Fruit fly (Drosophila melanogaster) whole organism, embryonic: ENCODE results near the gene CG32801.

ENCODE experiments used
- Ada2b ChIP-seq: fragments of 200-800 bp; sonication (Bioruptor generic); IDR thresholded peaks from 2 replicates; pipeline ENCODE4 v1.3.6; 2022; ENCODE audit warnings: missing biosample characterization, missing genetic modification characterization
- CG11560 ChIP-seq: fragments of 200-800 bp; sonication (Bioruptor generic); IDR thresholded peaks from 3 replicates; pipeline ENCODE4 v1.3.6; 2022; ENCODE audit warnings: missing biosample characterization, missing genetic modification characterization
- CG11695 ChIP-seq: fragments of 200-800 bp; sonication (Bioruptor generic); IDR thresholded peaks from 3 replicates; pipeline ENCODE4 v1.3.6; 2022; ENCODE audit warnings: missing biosample characterization, missing genetic modification characterization
- CG12744 ChIP-seq: fragments of 200-800 bp; sonication (Bioruptor generic); optimal IDR thresholded peaks from 2 replicates; lab custom pipeline; 2016; ENCODE audit warnings: missing biosample characterization, missing genetic modification characterization
- CG12769 ChIP-seq: fragments of 200-800 bp; sonication (Bioruptor generic); optimal IDR thresholded peaks from 2 replicates; lab custom pipeline; 2019; ENCODE audit warnings: missing biosample characterization, mild to moderate bottlenecking, missing genetic modification characterization, moderate library complexity
- CG13123 ChIP-seq: fragments of 200-800 bp; sonication (Bioruptor generic); optimal IDR thresholded peaks from 2 replicates; lab custom pipeline; 2016; ENCODE audit warnings: missing biosample characterization, missing genetic modification characterization
- CG17359 ChIP-seq: fragments of 200-800 bp; sonication (Bioruptor generic); optimal IDR thresholded peaks from 3 replicates; lab custom pipeline; 2018; ENCODE audit warnings: missing biosample characterization, mild to moderate bottlenecking, missing genetic modification characterization, moderate library complexity
- CG17361 ChIP-seq: fragments of 200-800 bp; sonication (Bioruptor generic); IDR thresholded peaks from 3 replicates; pipeline ENCODE4 v1.3.6; 2022; ENCODE audit warnings: missing biosample characterization, missing genetic modification characterization
- CG17612 ChIP-seq: fragments of 200-800 bp; sonication (Bioruptor generic); IDR thresholded peaks from 2 replicates; pipeline ENCODE4 v1.3.6; 2022; ENCODE audit warnings: missing biosample characterization, missing genetic modification characterization
- CG17802 ChIP-seq: fragments of 200-800 bp; sonication (Bioruptor generic); optimal IDR thresholded peaks from 2 replicates; lab custom pipeline; 2018; ENCODE audit warnings: missing biosample characterization, mild to moderate bottlenecking, missing genetic modification characterization, moderate library complexity
- CG2120 ChIP-seq: fragments of 200-800 bp; sonication (Bioruptor generic); optimal IDR thresholded peaks from 3 replicates; lab custom pipeline; 2016; ENCODE audit warnings: missing biosample characterization, missing genetic modification characterization
- CG2129 ChIP-seq: fragments of 200-800 bp; sonication (Bioruptor generic); IDR thresholded peaks from 2 replicates; pipeline ENCODE4 v1.3.6; 2022; ENCODE audit warnings: missing biosample characterization, missing genetic modification characterization; ENCODE audit not compliant: partially characterized antibody
- CG42726 ChIP-seq: fragments of 200-800 bp; sonication (Bioruptor generic); IDR thresholded peaks from 2 replicates; pipeline ENCODE4 v1.3.6; 2022; ENCODE audit warnings: missing biosample characterization, missing genetic modification characterization; ENCODE audit not compliant: partially characterized antibody
- CG4617 ChIP-seq: fragments of 200-800 bp; sonication (Bioruptor generic); optimal IDR thresholded peaks from 3 replicates; lab custom pipeline; 2016; ENCODE audit warnings: missing biosample characterization, missing genetic modification characterization, borderline replicate concordance
- CG4854 ChIP-seq: fragments of 200-800 bp; sonication (Bioruptor generic); optimal IDR thresholded peaks from 2 replicates; lab custom pipeline; 2016; ENCODE audit warnings: missing biosample characterization, missing genetic modification characterization, inconsistent platforms
- CG6854 ChIP-seq: fragments of 200-800 bp; sonication (Bioruptor generic); optimal IDR thresholded peaks from 3 replicates; lab custom pipeline; 2017; ENCODE audit warnings: missing biosample characterization, mild to moderate bottlenecking, missing genetic modification characterization
- CG7963 ChIP-seq: fragments of 200-800 bp; sonication (Bioruptor generic); IDR thresholded peaks from 3 replicates; pipeline ENCODE4 v1.3.6; 2022; ENCODE audit warnings: missing biosample characterization, missing genetic modification characterization; ENCODE audit not compliant: partially characterized antibody
- CG8388 ChIP-seq: fragments of 200-800 bp; sonication (Bioruptor generic); optimal IDR thresholded peaks from 2 replicates; lab custom pipeline; 2019; ENCODE audit warnings: missing biosample characterization, mild to moderate bottlenecking, missing genetic modification characterization, moderate library complexity
- CG9609 ChIP-seq: fragments of 200-800 bp; sonication (Bioruptor generic); optimal IDR thresholded peaks from 3 replicates; lab custom pipeline; 2016; ENCODE audit warnings: missing biosample characterization, missing genetic modification characterization
- CG9817 ChIP-seq: fragments of 200-800 bp; sonication (Bioruptor generic); optimal IDR thresholded peaks from 2 replicates; lab custom pipeline; 2018; ENCODE audit warnings: missing biosample characterization, mild to moderate bottlenecking, missing genetic modification characterization, moderate library complexity
- CkIIα-i1 ChIP-seq: fragments of 200-800 bp; sonication (Bioruptor generic); IDR thresholded peaks from 2 replicates; pipeline ENCODE4 v1.3.6; 2022; ENCODE audit warnings: missing biosample characterization, missing genetic modification characterization
- CoRest ChIP-seq: fragments of 200-800 bp; sonication (Bioruptor generic); optimal IDR thresholded peaks from 3 replicates; lab custom pipeline; 2018; ENCODE audit warnings: missing biosample characterization, mild to moderate bottlenecking, missing genetic modification characterization, moderate library complexity
- Dip2 ChIP-seq: fragments of 200-800 bp; sonication (Bioruptor generic); IDR thresholded peaks from 2 replicates; pipeline ENCODE4 v1.3.6; 2022; ENCODE audit warnings: missing biosample characterization, missing genetic modification characterization
- E2f2 ChIP-seq: fragments of 200-800 bp; sonication (Bioruptor generic); IDR thresholded peaks from 2 replicates; pipeline ENCODE4 v1.3.6; 2022; ENCODE audit warnings: missing biosample characterization, missing genetic modification characterization
- Elba2 ChIP-seq: fragments of 200-800 bp; sonication (Bioruptor generic); optimal IDR thresholded peaks from 3 replicates; lab custom pipeline; 2016; ENCODE audit warnings: missing biosample characterization, missing genetic modification characterization
- Ets97D ChIP-seq: fragments of 200-800 bp; sonication (Bioruptor generic); optimal IDR thresholded peaks from 3 replicates; lab custom pipeline; 2016; ENCODE audit warnings: missing biosample characterization, missing genetic modification characterization
- MBD-R2 ChIP-seq: fragments of 200-800 bp; sonication (Bioruptor generic); IDR thresholded peaks from 2 replicates; pipeline ENCODE4 v1.3.6; 2022; ENCODE audit warnings: missing biosample characterization, missing genetic modification characterization
- MESR4 ChIP-seq: fragments of 200-800 bp; sonication (Bioruptor generic); optimal IDR thresholded peaks from 2 replicates; lab custom pipeline; 2018; ENCODE audit warnings: missing biosample characterization, mild to moderate bottlenecking, missing genetic modification characterization, moderate library complexity
- MTF-1 ChIP-seq: fragments of 200-800 bp; sonication (Bioruptor generic); optimal IDR thresholded peaks from 2 replicates; lab custom pipeline; 2018; ENCODE audit warnings: missing biosample characterization, mild to moderate bottlenecking, missing genetic modification characterization, borderline replicate concordance
- Mrtf ChIP-seq: fragments of 200-800 bp; sonication (Bioruptor generic); IDR thresholded peaks from 3 replicates; pipeline ENCODE4 v1.3.6; 2022; ENCODE audit warnings: missing biosample characterization, missing genetic modification characterization
- NFAT ChIP-seq: fragments of 200-800 bp; sonication (Bioruptor generic); IDR thresholded peaks from 2 replicates; pipeline ENCODE4 v1.3.6; 2022; ENCODE audit warnings: missing biosample characterization, missing genetic modification characterization
- Oli ChIP-seq: fragments of 200-800 bp; sonication (Bioruptor generic); optimal IDR thresholded peaks from 2 replicates; lab custom pipeline; 2018; ENCODE audit warnings: missing biosample characterization, mild to moderate bottlenecking, missing genetic modification characterization, moderate library complexity
- Tbp ChIP-seq: fragments of >200 bp; optimal IDR thresholded peaks from 2 replicates; lab custom pipeline; 2018; ENCODE audit warnings: missing biosample characterization, missing genetic modification characterization
- bowl ChIP-seq: fragments of 200-800 bp; sonication (Bioruptor generic); IDR thresholded peaks from 2 replicates; pipeline ENCODE4 v1.3.6; 2022; ENCODE audit warnings: missing biosample characterization, missing genetic modification characterization
- br ChIP-seq: fragments of >200 bp; optimal IDR thresholded peaks from 2 replicates; lab custom pipeline; 2017
- chinmo ChIP-seq: fragments of 200-800 bp; sonication (Bioruptor generic); IDR thresholded peaks from 4 replicates; pipeline ENCODE4 v1.3.6; 2022; ENCODE audit warnings: missing biosample characterization, missing genetic modification characterization; ENCODE audit not compliant: partially characterized antibody
- dmrt99B ChIP-seq: fragments of 200-800 bp; sonication (Bioruptor generic); optimal IDR thresholded peaks from 2 replicates; lab custom pipeline; 2018; ENCODE audit warnings: missing biosample characterization, mild to moderate bottlenecking, missing genetic modification characterization, moderate library complexity
- gfzf ChIP-seq: fragments of 200-800 bp; sonication (Bioruptor generic); optimal IDR thresholded peaks from 2 replicates; lab custom pipeline; 2016; ENCODE audit warnings: missing biosample characterization, mild to moderate bottlenecking, missing genetic modification characterization, moderate library complexity
- jigr1 ChIP-seq: fragments of 200-800 bp; sonication (Bioruptor generic); IDR thresholded peaks from 3 replicates; pipeline ENCODE4 v1.3.6; 2022; ENCODE audit warnings: missing biosample characterization, missing genetic modification characterization
- lbe ChIP-seq: fragments of 200-800 bp; sonication (Bioruptor generic); optimal IDR thresholded peaks from 2 replicates; lab custom pipeline; 2016; ENCODE audit warnings: missing biosample characterization, mild to moderate bottlenecking, missing genetic modification characterization
- pros ChIP-seq: fragments of 200-800 bp; sonication (Bioruptor generic); optimal IDR thresholded peaks from 3 replicates; lab custom pipeline; 2019; ENCODE audit warnings: missing biosample characterization, mild to moderate bottlenecking, missing genetic modification characterization, moderate library complexity
- sens ChIP-seq: fragments of 200-800 bp; sonication (Bioruptor generic); peaks from one replicate; lab custom pipeline; 2016; ENCODE audit warnings: missing biosample characterization, missing genetic modification characterization
- seq ChIP-seq: fragments of 200-800 bp; sonication (Bioruptor generic); IDR thresholded peaks from 2 replicates; pipeline ENCODE4 v1.3.6; 2022; ENCODE audit warnings: missing biosample characterization, missing genetic modification characterization
- slp2 ChIP-seq: fragments of 200-800 bp; sonication (Bioruptor generic); optimal IDR thresholded peaks from 2 replicates; lab custom pipeline; 2016; ENCODE audit warnings: missing biosample characterization, missing genetic modification characterization
- so ChIP-seq: fragments of 200-800 bp; sonication (Bioruptor generic); IDR thresholded peaks from 3 replicates; pipeline ENCODE4 v1.3.6; 2022; ENCODE audit warnings: missing biosample characterization, missing genetic modification characterization
- ssp ChIP-seq: fragments of 200-800 bp; sonication (Bioruptor generic); IDR thresholded peaks from 2 replicates; pipeline ENCODE4 v1.3.6; 2022; ENCODE audit warnings: missing biosample characterization, missing genetic modification characterization
- stc ChIP-seq: fragments of 200-800 bp; sonication (Bioruptor generic); IDR thresholded peaks from 2 replicates; pipeline ENCODE4 v1.3.6; 2022; ENCODE audit warnings: missing biosample characterization, missing genetic modification characterization
- stwl ChIP-seq: fragments of 200-800 bp; sonication (Bioruptor generic); optimal IDR thresholded peaks from 3 replicates; lab custom pipeline; 2018; ENCODE audit warnings: missing biosample characterization, mild to moderate bottlenecking, missing genetic modification characterization, moderate library complexity
- trem ChIP-seq: fragments of 200-800 bp; optimal IDR thresholded peaks from 3 replicates; lab custom pipeline; 2019; ENCODE audit warnings: missing biosample characterization, mild to moderate bottlenecking, missing genetic modification characterization, moderate library complexity
- unc-4 ChIP-seq: fragments of 200-800 bp; sonication (Bioruptor generic); IDR thresholded peaks from 2 replicates; pipeline ENCODE4 v1.3.6; 2022; ENCODE audit warnings: missing biosample characterization, missing genetic modification characterization; ENCODE audit not compliant: partially characterized antibody
- z ChIP-seq: fragments of 200-800 bp; sonication (Bioruptor generic); IDR thresholded peaks from 3 replicates; pipeline ENCODE4 v1.3.6; 2022; ENCODE audit warnings: missing biosample characterization, missing genetic modification characterization

Gene CG32801

dm6 chrX:1900123-1900818 is 2.7 kb downstream of the CG32801 start, which contains the start of gene arm (continued):
- TF ChIP-seq CG4854 (GFP tag; lab: Kevin White, UChicago): no peak
- TF ChIP-seq CG13123: no peak
- no peak for TF ChIP-seq bowl (GFP tag; lab: Robert Waterston, UW)
- TF ChIP-seq CG9817 (tag; lab: Kevin White, UChicago): no peak
- no peak for TF ChIP-seq chinmo (GFP tag; lab: Robert Waterston, UW)
- TF ChIP-seq unc-4: no peak
- no peak for TF ChIP-seq CG8388 (GFP tag; lab: Kevin White, UChicago)
- no peak for TF ChIP-seq ssp (GFP tag; lab: Robert Waterston, UW)
- no peak for TF ChIP-seq CG17359 (tag; lab: Kevin White, UChicago)
- no peak for TF ChIP-seq Elba2 (GFP tag; lab: Kevin White, UChicago)
- TF ChIP-seq Ada2b: no peak
- no peak for TF ChIP-seq stc (GFP tag; lab: Robert Waterston, UW)
- TF ChIP-seq Mrtf (GFP tag; lab: Robert Waterston, UW): no peak
- peak; percentile 61 for TF ChIP-seq sens (GFP tag; lab: Kevin White, UChicago)
- no peak for TF ChIP-seq MESR4 (GFP tag; lab: Kevin White, UChicago)
- TF ChIP-seq CG4617: peak; percentile 19
- no peak for TF ChIP-seq CG11560 (tag; lab: Robert Waterston, UW)
- no peak for TF ChIP-seq seq
- no peak for TF ChIP-seq Dip2 (GFP tag; lab: Robert Waterston, UW)
- peak; percentile 16 for TF ChIP-seq gfzf
- no peak for TF ChIP-seq stwl (tag; lab: Kevin White, UChicago)
- no peak for TF ChIP-seq Tbp (GFP tag; lab: Kevin White, UChicago)
- no peak for TF ChIP-seq MBD-R2
- TF ChIP-seq CG7963 (GFP tag; lab: Robert Waterston, UW): 0 out of 3 replicates have a peak, but pooled peaks have one; percentile 35
- no peak for TF ChIP-seq CG9609 (GFP tag; lab: Kevin White, UChicago)
- TF ChIP-seq slp2 (GFP tag; lab: Kevin White, UChicago): no peak
- TF ChIP-seq so: no peak
- no peak for TF ChIP-seq CG12769
- no peak for TF ChIP-seq CG6854 (GFP tag; lab: Kevin White, UChicago)
- no peak for TF ChIP-seq Oli (tag; lab: Kevin White, UChicago)
- TF ChIP-seq CoRest: peak; percentile 4
- peak; percentile 98 for TF ChIP-seq trem
- TF ChIP-seq CG42726 (GFP tag; lab: Robert Waterston, UW): no peak
- no peak for TF ChIP-seq jigr1 (GFP tag; lab: Robert Waterston, UW)
- peak; percentile 24 for TF ChIP-seq CG17802 (tag; lab: Kevin White, UChicago)
- TF ChIP-seq z (GFP tag; lab: Robert Waterston, UW): no peak
- peak; percentile 43 for TF ChIP-seq CG2120 (GFP tag; lab: Kevin White, UChicago)
- TF ChIP-seq br: no peak
- no peak for TF ChIP-seq CG12744
- TF ChIP-seq CG11695 (GFP tag; lab: Robert Waterston, UW): no peak
- no peak for TF ChIP-seq dmrt99B
- TF ChIP-seq E2f2 (GFP tag; lab: Robert Waterston, UW): peak; percentile 85
- TF ChIP-seq CG17361 (GFP tag; lab: Robert Waterston, UW): no peak
- no peak for TF ChIP-seq CkIIα-i1 (GFP tag; lab: Robert Waterston, UW)
- TF ChIP-seq pros (GFP tag; lab: Kevin White, UChicago): no peak
- no peak for TF ChIP-seq Ets97D (GFP tag; lab: Kevin White, UChicago)
- no peak for TF ChIP-seq CG17612 (GFP tag; lab: Robert Waterston, UW)
- no peak for TF ChIP-seq lbe (GFP tag; lab: Kevin White, UChicago)
- TF ChIP-seq CG2129: no peak
- TF ChIP-seq NFAT (GFP tag; lab: Robert Waterston, UW): no peak
- no peak for TF ChIP-seq MTF-1
